Fruit fly (Drosophila melanogaster): Measurements from ENCODE around the gene CG8838.

The CG8838 gene

DNA sequence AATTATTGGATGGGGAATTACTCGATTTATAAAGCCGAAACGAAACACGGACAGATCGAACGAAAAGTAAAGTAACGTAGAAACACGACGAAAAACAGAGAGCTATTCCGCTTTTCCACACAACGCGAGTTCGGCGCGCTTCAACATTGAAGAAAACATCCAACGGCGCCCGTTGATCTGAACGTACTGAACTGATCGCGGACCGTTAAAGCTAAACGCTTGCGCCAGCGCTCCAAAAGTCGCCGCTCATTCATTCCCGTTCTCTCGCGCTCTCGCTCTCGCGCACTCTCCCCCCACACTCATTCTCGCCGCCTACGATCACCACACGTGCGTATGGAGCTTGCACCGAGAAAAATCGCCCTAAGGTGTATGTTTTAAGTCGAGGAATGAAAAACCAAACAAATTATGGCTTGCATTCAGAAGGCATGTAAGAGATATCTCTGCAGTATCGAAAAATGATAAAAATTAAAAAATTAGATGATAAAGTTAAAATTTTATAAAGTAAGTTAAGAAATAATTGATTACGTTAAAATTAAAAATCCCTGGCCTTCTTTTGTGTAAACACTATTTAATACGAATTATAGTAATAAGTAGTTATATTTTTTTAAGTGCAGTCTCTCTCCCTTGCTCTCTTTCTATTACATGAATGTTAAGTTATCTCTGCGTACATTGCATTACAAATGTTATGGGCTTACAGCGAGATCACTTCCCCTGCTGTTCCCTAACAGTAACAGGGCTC lies 2.6 kb upstream of the CG8838 start, which contains the start of gene E23 (continued):
- TF ChIP-seq gsb-n (tag; optimal IDR thresholded peaks at IDR 0.05) = peak; percentile 99
- peak; percentile 99 for TF ChIP-seq zf30C (GFP tag; optimal IDR thresholded peaks at IDR 0.05)
- peak; percentile 92 for TF ChIP-seq Antp (GFP tag; optimal IDR thresholded peaks at IDR 0.05)
- TF ChIP-seq CG3838 (GFP tag; optimal IDR thresholded peaks at IDR 0.05) = peak; percentile 95
- TF ChIP-seq CG10979 (tag; optimal IDR thresholded peaks at IDR 0.05) = peak; percentile 99
- TF ChIP-seq Doc2 (GFP tag; IDR thresholded peaks at IDR 0.05) = no peak; the same call in none of the 2 replicates
- peak; percentile 40; the same call in 1 of the 2 replicates for TF ChIP-seq unc-4 (GFP tag; IDR thresholded peaks at IDR 0.05; ENCODE audit: partially characterized antibody)
- TF ChIP-seq Nf-YA (GFP tag; IDR thresholded peaks at IDR 0.05) = peak; percentile 95
- peak; percentile 56 for TF ChIP-seq fd102C (GFP tag; optimal IDR thresholded peaks at IDR 0.05)
- TF ChIP-seq abd-A (tag; optimal IDR thresholded peaks at IDR 0.05) = peak; percentile 87
- TF ChIP-seq crp (GFP tag; optimal IDR thresholded peaks at IDR 0.05) = peak in 1 of 2 experiments; percentile 73
- peak; percentile 94 for TF ChIP-seq CG7786 (GFP tag; optimal IDR thresholded peaks at IDR 0.05)
- TF ChIP-seq CG7963 (GFP tag; IDR thresholded peaks at IDR 0.05; ENCODE audit: partially characterized antibody) = 0 out of 3 replicates have a peak, but pooled peaks have one; percentile 36
- peak; percentile 99 for TF ChIP-seq NfI (GFP tag; optimal IDR thresholded peaks at IDR 0.05)
- TF ChIP-seq ci (GFP tag; IDR thresholded peaks at IDR 0.05) = peak; percentile 97
- TF ChIP-seq CG11085 (GFP tag; IDR thresholded peaks at IDR 0.05) = peak; percentile 95
- peak; percentile 98 for TF ChIP-seq Meics (GFP tag; optimal IDR thresholded peaks at IDR 0.05)
- peak; percentile 49; the same call in 1 of the 2 replicates for TF ChIP-seq dati (GFP tag; IDR thresholded peaks at IDR 0.05)
- peak; percentile 99 for TF ChIP-seq PHDP (tag; optimal IDR thresholded peaks at IDR 0.05)
- peak; percentile 97 for TF ChIP-seq Awh (GFP tag; IDR thresholded peaks at IDR 0.05)
- peak; percentile 98 for TF ChIP-seq cato (GFP tag; optimal IDR thresholded peaks at IDR 0.05; ENCODE audit: borderline replicate concordance)
- peak; percentile 99 for TF ChIP-seq tin (GFP tag; optimal IDR thresholded peaks at IDR 0.05)
- TF ChIP-seq CG17912 (GFP tag; optimal IDR thresholded peaks at IDR 0.05) = peak; percentile 97
- TF ChIP-seq CG15269 (tag; optimal IDR thresholded peaks at IDR 0.05) = peak; percentile 99
- TF ChIP-seq ssp (GFP tag; IDR thresholded peaks at IDR 0.05) = peak; percentile 93
- peak; percentile 93 for TF ChIP-seq Nf-YC (tag; optimal IDR thresholded peaks at IDR 0.05)
- TF ChIP-seq CG10274 (GFP tag; optimal IDR thresholded peaks at IDR 0.05) = peak; percentile 89
- TF ChIP-seq CG11696 (GFP tag; IDR thresholded peaks at IDR 0.05) = peak; percentile 88
- peak; percentile 96 for TF ChIP-seq scrt (GFP tag; optimal IDR thresholded peaks at IDR 0.05)
- peak; percentile 93 for TF ChIP-seq CG2116 (GFP tag; optimal IDR thresholded peaks at IDR 0.05)
- TF ChIP-seq Mad (GFP tag; optimal IDR thresholded peaks at IDR 0.05) = peak; percentile 98
- peak; percentile 93 for TF ChIP-seq jing (GFP tag; optimal IDR thresholded peaks at IDR 0.05)
- TF ChIP-seq Hmr (GFP tag; optimal IDR thresholded peaks at IDR 0.05) = peak; percentile 99
- TF ChIP-seq CG18011 (GFP tag; optimal IDR thresholded peaks at IDR 0.05) = peak; percentile 92
- peak; percentile 88 for TF ChIP-seq exex (tag; optimal IDR thresholded peaks at IDR 0.05)
- TF ChIP-seq mirr (GFP tag; optimal IDR thresholded peaks at IDR 0.05) = peak; percentile 90
- peak; percentile 99 for TF ChIP-seq CG10209 (GFP tag; optimal IDR thresholded peaks at IDR 0.05)
- no peak for TF ChIP-seq tll (GFP tag; optimal IDR thresholded peaks at IDR 0.05)
- peak; percentile 99 for TF ChIP-seq org-1 (GFP tag; optimal IDR thresholded peaks at IDR 0.05)
- TF ChIP-seq Ssrp (tag; optimal IDR thresholded peaks at IDR 0.05) = peak; percentile 99
- TF ChIP-seq CG11723 (GFP tag; optimal IDR thresholded peaks at IDR 0.05) = peak; percentile 99
- TF ChIP-seq CG16813 (GFP tag; IDR thresholded peaks at IDR 0.05; ENCODE audit: partially characterized antibody) = no peak
- TF ChIP-seq CG12236 (GFP tag; optimal IDR thresholded peaks at IDR 0.05) = peak; percentile 78
- peak; percentile 97 for TF ChIP-seq ttk (GFP tag; IDR thresholded peaks at IDR 0.05)
- peak; percentile 77 for TF ChIP-seq corto (GFP tag; optimal IDR thresholded peaks at IDR 0.05)
- peak; percentile 97 for TF ChIP-seq CG6272 (GFP tag; IDR thresholded peaks at IDR 0.05)
- TF ChIP-seq Dip3 (GFP tag; optimal IDR thresholded peaks at IDR 0.05) = peak; percentile 93

Data from whole organism, embryonic.